Fruit fly (Drosophila melanogaster) whole organism, adult: Measurements from ENCODE around the gene tin.

Experiments used
- CG14711 ChIP-seq: fragments of 200-800 bp; sonication (Bioruptor generic); optimal IDR thresholded peaks from 2 replicates; lab custom pipeline; 2018; ENCODE audit warnings: missing biosample characterization, mild to moderate bottlenecking, missing genetic modification characterization, moderate library complexity
- CG7045 ChIP-seq: fragments of 200-800 bp; sonication (Bioruptor generic); optimal IDR thresholded peaks from 2 replicates; lab custom pipeline; 2017; ENCODE audit warnings: missing biosample characterization, mild to moderate bottlenecking, missing genetic modification characterization
- cnc ChIP-seq, 2 experiments: fragments of >200 bp; optimal IDR thresholded peaks; 2 replicates each; lab custom pipeline; 2017
- pad ChIP-seq: fragments of 200-800 bp; sonication (Bioruptor generic); optimal IDR thresholded peaks from 3 replicates; lab custom pipeline; 2017; ENCODE audit warnings: missing biosample characterization, missing genetic modification characterization, mild to moderate bottlenecking, moderate library complexity, missing genetic modification reagents
- tj ChIP-seq: fragments of 200-800 bp; sonication (Bioruptor generic); optimal IDR thresholded peaks from 3 replicates; lab custom pipeline; 2017; ENCODE audit warnings: missing biosample characterization, mild to moderate bottlenecking, missing genetic modification characterization, moderate library complexity
- toe ChIP-seq: fragments of 200-800 bp; sonication (Bioruptor generic); optimal IDR thresholded peaks from 2 replicates; lab custom pipeline; 2016; ENCODE audit warnings: missing biosample characterization, missing genetic modification characterization

DNA sequence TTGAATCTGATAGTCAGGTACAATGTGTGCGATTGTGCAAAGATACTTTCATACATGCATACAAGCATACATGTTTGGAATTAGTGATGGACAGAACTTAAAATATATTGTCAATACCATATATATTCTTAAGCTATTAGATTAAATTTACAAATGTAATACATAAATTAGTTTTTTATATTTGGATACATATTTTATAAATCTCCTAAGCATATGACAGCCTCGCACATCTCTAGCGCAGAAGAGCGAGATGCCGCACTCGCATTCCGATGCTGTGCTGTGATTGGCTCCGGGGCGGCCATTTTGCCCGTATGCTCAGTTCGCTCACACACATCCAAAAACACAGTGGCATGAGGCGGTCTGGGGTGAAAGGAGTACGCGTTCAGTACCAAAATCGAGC is at the start of gene tin:
- peak; percentile 72 for TF ChIP-seq CG7045 (GFP tag; lab: Kevin White, UChicago)
- TF ChIP-seq pad: peak; percentile 73
- peak; percentile 79 for TF ChIP-seq CG14711 (tag; lab: Kevin White, UChicago)
- TF ChIP-seq tj: peak; percentile 26
- no peak for TF ChIP-seq cnc (optimal IDR thresholded peaks at IDR 0.05; lab: Kevin White, UChicago)
- TF ChIP-seq toe (GFP tag; lab: Kevin White, UChicago): peak; percentile 13
